Fruit fly (Drosophila melanogaster): ENCODE data around the gene CG31121.

The CG31121 gene

dm6 chr3R:24886470-24886869 is 7.9 kb downstream of the CG31121 start:
- TF ChIP-seq CG5204 (GFP tag; optimal IDR thresholded peaks at IDR 0.05) (no peak), Hr96 (GFP tag; optimal IDR thresholded peaks at IDR 0.05) (no peak), cnc (optimal IDR thresholded peaks at IDR 0.05) (no peak)

DNA sequence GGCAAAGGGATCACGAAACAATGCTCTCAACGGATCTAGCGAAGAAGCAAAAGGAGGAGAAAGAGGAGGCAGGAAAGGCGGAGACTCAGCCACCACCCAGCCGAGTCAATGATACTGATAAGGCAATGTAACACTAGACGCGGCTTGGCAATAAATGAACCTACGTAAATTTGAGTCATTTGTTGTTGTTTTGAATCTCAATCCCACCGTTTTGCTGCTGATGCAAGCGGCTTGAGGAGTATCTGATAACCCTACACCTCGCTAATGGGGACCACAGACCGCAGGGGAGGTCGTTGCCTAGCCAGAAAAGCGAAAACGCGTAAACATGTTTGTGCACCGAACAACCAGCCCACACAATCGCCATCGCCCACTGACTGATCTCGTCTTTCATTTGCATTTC is 15.8 kb downstream of the CG31121 start:
- no peak for TF ChIP-seq pad (GFP tag; optimal IDR thresholded peaks at IDR 0.05)
- TF ChIP-seq Crg-1 (GFP tag; optimal IDR thresholded peaks at IDR 0.05) = no peak
- TF ChIP-seq tj (GFP tag; optimal IDR thresholded peaks at IDR 0.05) = peak; percentile 90

dm6 chr3R:24876843-24877457 is 17.5 kb downstream of the CG31121 start, which contains the start of the genes CG11089 and CG31381:
Gene CG11089 (plus strand): TSS chr3R:24877045.
Gene CG31381 (plus strand): TSS chr3R:24877045.
- TF ChIP-seq cic (GFP tag; optimal IDR thresholded peaks at IDR 0.05) (no peak), bab1 (GFP tag; optimal IDR thresholded peaks at IDR 0.05) (no peak), cnc (optimal IDR thresholded peaks at IDR 0.05) (no peak), CG33017 (tag; optimal IDR thresholded peaks at IDR 0.05) (no peak), CG12768 (GFP tag; optimal IDR thresholded peaks at IDR 0.05) (no peak), CG14711 (tag; optimal IDR thresholded peaks at IDR 0.05) (no peak), CG7045 (GFP tag; optimal IDR thresholded peaks at IDR 0.05) (no peak), CG11617 (GFP tag; optimal IDR thresholded peaks at IDR 0.05) (no peak), ovo (GFP tag; optimal IDR thresholded peaks at IDR 0.05) (no peak), toe (GFP tag; optimal IDR thresholded peaks at IDR 0.05) (no peak), Mnt (GFP tag; optimal IDR thresholded peaks at IDR 0.05) (peak; percentile 80), tj (GFP tag; optimal IDR thresholded peaks at IDR 0.05) (peak; percentile 46), kay (GFP tag; ENCODE audit: borderline replicate concordance) (no peak)

- no peak for TF ChIP-seq Mnt (GFP tag; optimal IDR thresholded peaks at IDR 0.05)
- TF ChIP-seq CG14711 (tag; optimal IDR thresholded peaks at IDR 0.05) = peak; percentile 70
- no peak for TF ChIP-seq cnc (optimal IDR thresholded peaks at IDR 0.05)
- peak; percentile 80 for TF ChIP-seq bab1 (GFP tag; optimal IDR thresholded peaks at IDR 0.05)
- peak; percentile 87 for TF ChIP-seq CG7045 (GFP tag; optimal IDR thresholded peaks at IDR 0.05)
- TF ChIP-seq Clk (GFP tag; optimal IDR thresholded peaks at IDR 0.05) = peak; percentile 82
- peak; percentile 82 for TF ChIP-seq CG33017 (tag; optimal IDR thresholded peaks at IDR 0.05)
- peak; percentile 67 for TF ChIP-seq pad (GFP tag; optimal IDR thresholded peaks at IDR 0.05)
- peak; percentile 34 for TF ChIP-seq tj (GFP tag; optimal IDR thresholded peaks at IDR 0.05)
- TF ChIP-seq CG7101 (tag; optimal IDR thresholded peaks at IDR 0.05) = peak; percentile 83
- peak; percentile 84 for TF ChIP-seq toe (GFP tag; optimal IDR thresholded peaks at IDR 0.05)
- peak; percentile 50 for TF ChIP-seq Hr96 (GFP tag; optimal IDR thresholded peaks at IDR 0.05)
- TF ChIP-seq ovo (GFP tag; optimal IDR thresholded peaks at IDR 0.05) = peak; percentile 84
- TF ChIP-seq CG12768 (GFP tag; optimal IDR thresholded peaks at IDR 0.05) = peak; percentile 85
- peak; percentile 72 for TF ChIP-seq CG5204 (GFP tag; optimal IDR thresholded peaks at IDR 0.05)
- TF ChIP-seq Crg-1 (GFP tag; optimal IDR thresholded peaks at IDR 0.05) = peak; percentile 79
- peak; percentile 80 for TF ChIP-seq CG1620 (GFP tag; optimal IDR thresholded peaks at IDR 0.05)
- TF ChIP-seq cic (GFP tag; optimal IDR thresholded peaks at IDR 0.05) = peak; percentile 50
- TF ChIP-seq kay (GFP tag; ENCODE audit: borderline replicate concordance) = no peak
- TF ChIP-seq CG11617 (GFP tag; optimal IDR thresholded peaks at IDR 0.05) = peak; percentile 81
Observed at dm6 chr3R:24875939-24876842, 18.2 kb downstream of the CG31121 start, which contains the start of gene CG3744. Gene CG3744 (minus strand): TSS chr3R:24876654.

DNA sequence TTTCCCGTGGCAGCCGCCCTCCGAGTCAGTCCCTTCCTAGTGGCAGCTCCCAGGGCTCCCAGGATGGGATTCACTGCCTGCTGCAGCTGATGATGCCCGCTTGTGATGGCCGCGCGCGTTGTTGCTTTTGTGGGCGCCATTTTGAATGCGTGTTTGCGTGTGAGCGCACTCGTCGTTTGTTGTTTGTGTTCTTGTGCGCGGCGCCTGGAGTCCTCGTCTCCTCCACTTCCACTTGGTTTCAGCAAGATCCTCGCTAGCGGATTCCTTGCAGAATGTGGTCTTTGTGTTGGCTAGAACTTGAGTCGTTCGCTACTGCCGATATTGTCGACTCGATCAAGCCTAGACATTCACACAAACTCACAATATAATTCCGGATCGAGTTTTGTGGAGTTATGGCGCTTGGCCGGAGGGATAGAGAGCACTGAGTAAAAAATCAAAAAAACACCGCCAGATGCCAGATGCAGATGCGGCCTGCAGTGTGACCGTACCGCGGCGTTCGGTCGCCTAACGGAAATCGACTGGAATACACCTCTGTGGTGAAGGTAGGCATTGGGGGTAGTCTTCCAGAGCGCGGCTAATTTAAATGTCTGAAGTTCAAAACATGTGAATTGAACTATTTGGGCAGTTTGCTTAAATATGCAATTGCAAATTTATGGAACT is 23.9 kb downstream of the CG31121 start, which contains the start of gene CycB3:
TSS of gene CycB3 (minus strand) at position 428 of the 660 bp plus-strand sequence.
- TF ChIP-seq bab1 (GFP tag; optimal IDR thresholded peaks at IDR 0.05) (peak; percentile 57), pad (GFP tag; optimal IDR thresholded peaks at IDR 0.05) (peak; percentile 32), Crg-1 (GFP tag; optimal IDR thresholded peaks at IDR 0.05) (no peak), CG7101 (tag; optimal IDR thresholded peaks at IDR 0.05) (peak; percentile 13), ovo (GFP tag; optimal IDR thresholded peaks at IDR 0.05) (peak; percentile 57)

- TF ChIP-seq kay (GFP tag; ENCODE audit: borderline replicate concordance) (no peak), CG7101 (tag; optimal IDR thresholded peaks at IDR 0.05) (no peak), CG1620 (GFP tag; optimal IDR thresholded peaks at IDR 0.05) (no peak), toe (GFP tag; optimal IDR thresholded peaks at IDR 0.05) (no peak), CG11617 (GFP tag; optimal IDR thresholded peaks at IDR 0.05) (no peak), Clk (GFP tag; optimal IDR thresholded peaks at IDR 0.05) (no peak), ovo (GFP tag; optimal IDR thresholded peaks at IDR 0.05) (no peak), CG14711 (tag; optimal IDR thresholded peaks at IDR 0.05) (no peak), Crg-1 (GFP tag; optimal IDR thresholded peaks at IDR 0.05) (no peak)
Observed at dm6 chr3R:24867956-24868355, 26.4 kb downstream of the CG31121 start.
